Fruit fly (Drosophila melanogaster) S2 (cell line): ENCODE data around the gene Scm.

Experiments
- CG8478 ChIP-seq: fragments of >200 bp; optimal IDR thresholded peaks from 2 replicates; lab custom pipeline; 2018
- CTCF ChIP-seq, 2 experiments: fragments of >200 bp; optimal IDR thresholded peaks; 2 replicates each; lab custom pipeline; 2018

- TF ChIP-seq CG8478 (lab: Kevin White, UChicago) (no peak), CTCF (optimal IDR thresholded peaks at IDR 0.05; lab: Kevin White, UChicago) (no peak)
Observed at dm6 chr3R:9604445-9605020, 32.9 kb downstream of the Scm start.
